Worm (Caenorhabditis elegans): Measurements from ENCODE around the gene srg-33.

srg-33 gene

ce11 chrV:8306366-8306765 lies 14.5 kb downstream of the srg-33 start, which contains the start of gene W02D7.8:
Gene W02D7.8 (minus strand): TSS chrV:8306466.
- TF ChIP-seq mls-2 (tag; optimal IDR thresholded peaks at IDR 0.05) (no peak), unc-62 (GFP tag; optimal IDR thresholded peaks at IDR 0.05) (no peak), sptf-1 (tag; optimal IDR thresholded peaks at IDR 0.05) (no peak), hlh-1 (tag; optimal IDR thresholded peaks at IDR 0.05) (no peak), M03D4.4 (tag; optimal IDR thresholded peaks at IDR 0.05) (no peak), unc-120 (tag; optimal IDR thresholded peaks at IDR 0.05; ENCODE audit: poor library complexity, severe bottlenecking) (no peak), ceh-83 (GFP tag; optimal IDR thresholded peaks at IDR 0.05) (no peak), ces-1 (GFP tag; optimal IDR thresholded peaks at IDR 0.05) (no peak), nhr-76 (tag; optimal IDR thresholded peaks at IDR 0.05) (no peak), nhr-28 (tag; optimal IDR thresholded peaks at IDR 0.05) (no peak), flh-1 (GFP tag; optimal IDR thresholded peaks at IDR 0.05) (no peak), mab-5 (tag; optimal IDR thresholded peaks at IDR 0.05) (no peak)

ce11 chrV:8307013-8307412 lies 15.1 kb downstream of the srg-33 start:
- TF ChIP-seq hlh-1 (tag; optimal IDR thresholded peaks at IDR 0.05) = no peak
- no peak for TF ChIP-seq mep-1 (tag; optimal IDR thresholded peaks at IDR 0.05)
- no peak for TF ChIP-seq nhr-2 (tag; optimal IDR thresholded peaks at IDR 0.05)
- TF ChIP-seq unc-39 (tag; optimal IDR thresholded peaks at IDR 0.05) = no peak
- TF ChIP-seq lin-13 (tag; optimal IDR thresholded peaks at IDR 0.05) = no peak
- no peak for TF ChIP-seq elt-1 (tag; optimal IDR thresholded peaks at IDR 0.05; ENCODE audit: borderline replicate concordance, insufficient read depth)
- no peak for TF ChIP-seq mab-5 (tag; optimal IDR thresholded peaks at IDR 0.05)
- no peak for TF ChIP-seq lin-32 (GFP tag; optimal IDR thresholded peaks at IDR 0.05)

ce11 chrV:8307681-8308080 lies 15.8 kb downstream of the srg-33 start, which contains the start of gene clec-218:
Gene clec-218 (plus strand): TSS chrV:8307942.
- TF ChIP-seq pha-4 (tag; optimal IDR thresholded peaks at IDR 0.05) (no peak), ceh-83 (GFP tag; optimal IDR thresholded peaks at IDR 0.05) (no peak), nhr-2 (tag; optimal IDR thresholded peaks at IDR 0.05) (no peak), snpc-4 (tag; optimal IDR thresholded peaks at IDR 0.05) (no peak), flh-1 (GFP tag; optimal IDR thresholded peaks at IDR 0.05) (no peak), hlh-1 (tag; optimal IDR thresholded peaks at IDR 0.05) (no peak), lin-32 (GFP tag; optimal IDR thresholded peaks at IDR 0.05) (no peak), tbx-8 (GFP tag; optimal IDR thresholded peaks at IDR 0.05) (no peak)

- TF ChIP-seq sptf-1 (tag; optimal IDR thresholded peaks at IDR 0.05) (no peak), blmp-1 (tag; optimal IDR thresholded peaks at IDR 0.05) (no peak), elt-1 (tag; optimal IDR thresholded peaks at IDR 0.05; ENCODE audit: borderline replicate concordance, insufficient read depth) (no peak), unc-120 (tag; optimal IDR thresholded peaks at IDR 0.05; ENCODE audit: poor library complexity, severe bottlenecking) (no peak), flh-1 (GFP tag; optimal IDR thresholded peaks at IDR 0.05) (no peak), mab-5 (tag; optimal IDR thresholded peaks at IDR 0.05) (no peak), pha-4 (tag; optimal IDR thresholded peaks at IDR 0.05) (no peak), nhr-76 (tag; optimal IDR thresholded peaks at IDR 0.05) (no peak), lin-32 (GFP tag; optimal IDR thresholded peaks at IDR 0.05) (no peak), snpc-4 (tag; optimal IDR thresholded peaks at IDR 0.05) (no peak), elt-3 (tag; optimal IDR thresholded peaks at IDR 0.05) (no peak), bed-3 (GFP tag; optimal IDR thresholded peaks at IDR 0.05) (no peak), ztf-11 (tag; optimal IDR thresholded peaks at IDR 0.05) (no peak), cnd-1 (tag; optimal IDR thresholded peaks at IDR 0.05) (no peak), nhr-2 (tag; optimal IDR thresholded peaks at IDR 0.05) (no peak), nhr-12 (tag; optimal IDR thresholded peaks at IDR 0.05) (no peak), zip-8 (tag; optimal IDR thresholded peaks at IDR 0.05) (no peak), nhr-237 (tag; optimal IDR thresholded peaks at IDR 0.05) (no peak), drap-1 (GFP tag; optimal IDR thresholded peaks at IDR 0.05) (no peak), hlh-1 (tag; optimal IDR thresholded peaks at IDR 0.05) (no peak)
Observed at ce11 chrV:8311210-8311609, 19.3 kb downstream of the srg-33 start, which contains the start of gene W02D7.12. Gene W02D7.12 (plus strand): TSS chrV:8311510.

- TF ChIP-seq pha-4 (tag; optimal IDR thresholded peaks at IDR 0.05) (no peak), mep-1 (tag; optimal IDR thresholded peaks at IDR 0.05) (no peak), ceh-83 (GFP tag; optimal IDR thresholded peaks at IDR 0.05) (no peak), M03D4.4 (tag; optimal IDR thresholded peaks at IDR 0.05) (no peak), drap-1 (GFP tag; optimal IDR thresholded peaks at IDR 0.05) (no peak), sem-2 (GFP tag; optimal IDR thresholded peaks at IDR 0.05) (no peak), ceh-43 (GFP tag; optimal IDR thresholded peaks at IDR 0.05) (no peak), ham-2 (GFP tag; optimal IDR thresholded peaks at IDR 0.05) (no peak), unc-39 (tag; optimal IDR thresholded peaks at IDR 0.05) (no peak), lin-32 (GFP tag; optimal IDR thresholded peaks at IDR 0.05) (no peak), tbx-8 (GFP tag; optimal IDR thresholded peaks at IDR 0.05) (no peak)
Observed at ce11 chrV:8318135-8318534, 26.3 kb downstream of the srg-33 start, which contains the start of gene clec-219. Gene clec-219 (plus strand): TSS chrV:8318435.
